Worm (Caenorhabditis elegans) whole organism, mixed stage, embryonic: ENCODE data around the gene unc-97.

ENCODE experiments used
- ceh-83 ChIP-seq: fragments of 200-800 bp; sonication (Bioruptor generic); optimal IDR thresholded peaks from 2 replicates; lab custom pipeline; 2018; ENCODE audit warnings: mild to moderate bottlenecking, missing genetic modification characterization, missing compliant biosample characterization
- nhr-28 ChIP-seq: fragments of 150-350 bp; optimal IDR thresholded peaks from 2 replicates; lab custom pipeline; 2014; ENCODE audit warnings: missing biosample characterization, missing genetic modification characterization
- unc-62 ChIP-seq: fragments of 150-350 bp; optimal IDR thresholded peaks from 2 replicates; lab custom pipeline; 2014; ENCODE audit warnings: missing biosample characterization, missing genetic modification reagents, missing genetic modification characterization
- zip-8 ChIP-seq: fragments of 150-350 bp; optimal IDR thresholded peaks from 2 replicates; lab custom pipeline; 2014; ENCODE audit warnings: missing biosample characterization, missing genetic modification characterization
- ztf-11 ChIP-seq: fragments of 150-350 bp; optimal IDR thresholded peaks from 2 replicates; lab custom pipeline; 2014; ENCODE audit warnings: missing biosample characterization, missing genetic modification characterization

DNA sequence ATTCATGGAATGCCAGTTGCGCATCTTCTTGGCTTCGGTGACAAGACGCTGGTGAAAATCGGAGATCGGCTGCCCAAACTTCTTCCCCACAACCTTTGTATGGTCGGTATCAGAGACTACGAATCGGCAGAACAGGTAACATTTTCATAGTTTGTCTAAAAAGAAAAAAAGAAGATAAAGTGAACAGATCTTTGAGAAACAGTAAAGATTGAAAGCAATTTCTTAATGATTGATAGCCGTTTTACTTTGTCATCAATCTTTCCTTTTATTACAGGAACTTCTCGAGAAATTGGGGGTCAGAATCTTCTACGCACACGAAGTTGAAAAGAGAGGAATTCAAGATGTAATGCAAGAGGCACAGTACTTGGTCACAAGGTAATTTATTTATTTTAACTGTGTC lies 38.1 kb downstream of the unc-97 start:
- TF ChIP-seq unc-62 (GFP tag; lab: Kevin White, UChicago), result no peak
- no peak for TF ChIP-seq ztf-11
- no peak for TF ChIP-seq zip-8
- TF ChIP-seq nhr-28, result no peak
- no peak for TF ChIP-seq ceh-83 (GFP tag; lab: Kevin White, UChicago)
